Worm (Caenorhabditis elegans) whole organism, L4 larva: Measurements from ENCODE around the gene F26F2.5.

ENCODE experiments used
- F10B5.3 ChIP-seq: sonication (generic microtip); optimal IDR thresholded peaks from 2 replicates; lab custom pipeline; 2016; ENCODE audit warnings: mild to moderate bottlenecking, missing genetic modification characterization, missing compliant biosample characterization
- F44E2.7 ChIP-seq: fragments of 200-800 bp; sonication (Bioruptor generic); IDR thresholded peaks from 2 replicates; pipeline ENCODE4 v2.1.2; 2022; ENCODE audit warnings: missing genetic modification characterization, missing compliant biosample characterization
- ceh-82 ChIP-seq: sonication (generic microtip); optimal IDR thresholded peaks from 2 replicates; lab custom pipeline; 2017; ENCODE audit warnings: missing biosample characterization, missing genetic modification characterization
- daf-12 ChIP-seq: fragments of 150-350 bp; optimal IDR thresholded peaks from 2 replicates; lab custom pipeline; 2014; ENCODE audit warnings: missing biosample characterization, missing genetic modification reagents, missing genetic modification characterization
- daf-16 ChIP-seq, 3 experiments: sonication (generic microtip); optimal IDR thresholded peaks; 2 replicates each; lab custom pipeline; 2016 to 2017; ENCODE audit warnings: missing genetic modification characterization in 3 of 3, missing genetic modification reagents in 3 of 3, mild to moderate bottlenecking in 2 of 3, missing compliant biosample characterization in 2 of 3, missing biosample characterization in 1 of 3, moderate library complexity in 1 of 3
- lin-29 ChIP-seq: fragments of 200-800 bp; sonication (Bioruptor generic); IDR thresholded peaks from 2 replicates; pipeline ENCODE4 v1.3.6; 2022; ENCODE audit warnings: missing genetic modification reagents, missing genetic modification characterization, missing compliant biosample characterization
- lsy-2 ChIP-seq, 2 experiments: fragments of 150-350 bp in 1 of 2; sonication (generic microtip) in 1 of 2; optimal IDR thresholded peaks; 2 replicates each; lab custom pipeline; 2014 to 2017; ENCODE audit warnings: missing biosample characterization in 2 of 2, missing genetic modification characterization in 2 of 2
- mdl-1 ChIP-seq, 2 experiments: fragments of 150-350 bp in 1 of 2; sonication (generic microtip) in 1 of 2; optimal IDR thresholded peaks; 2 replicates each; lab custom pipeline; 2014 to 2017; ENCODE audit warnings: missing biosample characterization in 2 of 2, missing genetic modification characterization in 2 of 2
- mxl-2 ChIP-seq: fragments of 200-800 bp; sonication (Bioruptor generic); conservative IDR thresholded peaks from 2 replicates; pipeline ENCODE4 v1.3.6; 2022; ENCODE audit warnings: missing genetic modification reagents, missing genetic modification characterization, missing compliant biosample characterization
- nhr-237 ChIP-seq: sonication (generic microtip); optimal IDR thresholded peaks from 2 replicates; lab custom pipeline; 2017; ENCODE audit warnings: missing biosample characterization, missing genetic modification characterization
- nhr-48 ChIP-seq: sonication (generic microtip); optimal IDR thresholded peaks from 2 replicates; lab custom pipeline; 2016; ENCODE audit warnings: mild to moderate bottlenecking, missing genetic modification characterization, missing compliant biosample characterization
- nhr-6 ChIP-seq: fragments of 150-350 bp; optimal IDR thresholded peaks from 2 replicates; lab custom pipeline; 2014; ENCODE audit warnings: missing biosample characterization, missing genetic modification characterization
- nhr-76 ChIP-seq: fragments of 150-350 bp; optimal IDR thresholded peaks from 2 replicates; lab custom pipeline; 2014; ENCODE audit warnings: missing biosample characterization, missing genetic modification characterization
- unc-130 ChIP-seq: sonication (generic microtip); optimal IDR thresholded peaks from 2 replicates; lab custom pipeline; 2016; ENCODE audit warnings: missing genetic modification reagents, missing genetic modification characterization, missing compliant biosample characterization

DNA sequence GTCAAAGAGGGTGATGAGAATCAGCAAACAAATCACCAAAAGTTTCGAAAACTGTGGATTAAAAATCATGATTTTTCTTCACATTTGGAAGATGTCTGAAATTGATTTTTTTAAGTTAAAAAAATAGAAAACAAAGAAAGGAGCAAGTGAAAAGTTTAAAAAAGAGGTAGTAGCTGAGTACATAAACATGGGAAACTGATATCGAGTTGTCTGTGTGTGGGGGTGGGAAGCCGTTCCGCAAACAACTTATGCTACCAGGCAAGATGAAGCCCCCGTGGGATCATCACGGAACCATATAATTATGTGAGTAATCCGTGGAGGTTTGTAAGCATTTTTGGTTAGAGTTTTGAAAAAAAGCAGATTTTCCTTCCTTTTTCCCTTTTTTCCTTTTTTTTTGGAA lies 22.4 kb upstream of the F26F2.5 start, which contains the start of gene Y38H6C.20:
- no peak for TF ChIP-seq F10B5.3
- no peak for TF ChIP-seq nhr-237 (tag; lab: Kevin White, UChicago)
- no peak for TF ChIP-seq mxl-2
- TF ChIP-seq nhr-76: no peak
- TF ChIP-seq F44E2.7 (GFP tag; lab: Robert Waterston, UW): no peak
- no peak for TF ChIP-seq nhr-48 (tag; lab: Kevin White, UChicago)
- no peak for TF ChIP-seq unc-130 (GFP tag; lab: Kevin White, UChicago)
- no peak for TF ChIP-seq daf-12 (tag; lab: Kevin White, UChicago)
- no peak for TF ChIP-seq daf-16 (GFP tag; optimal IDR thresholded peaks at IDR 0.05; lab: Kevin White, UChicago)
- no peak for TF ChIP-seq daf-16 (tag; optimal IDR thresholded peaks at IDR 0.05; lab: Kevin White, UChicago)
- TF ChIP-seq ceh-82 (tag; lab: Kevin White, UChicago): no peak
- TF ChIP-seq nhr-6: no peak
- no peak for TF ChIP-seq lin-29
- TF ChIP-seq lsy-2 (tag; optimal IDR thresholded peaks at IDR 0.05; lab: Kevin White, UChicago): no peak
- no peak for TF ChIP-seq mdl-1 (tag; optimal IDR thresholded peaks at IDR 0.05; lab: Kevin White, UChicago)
